Fruit fly (Drosophila melanogaster) whole organism, embryonic: ENCODE measurements around the gene RhoGAP18B.

ENCODE experiments used
- Atf-2 ChIP-seq: fragments of 200-800 bp; sonication (Bioruptor generic); optimal IDR thresholded peaks from 2 replicates; lab custom pipeline; 2016; ENCODE audit warnings: missing biosample characterization, missing genetic modification characterization
- Awh ChIP-seq: fragments of 200-800 bp; sonication (Bioruptor generic); IDR thresholded peaks from 2 replicates; pipeline ENCODE4, ENCODE4 v1.3.6; 2022; ENCODE audit warnings: missing biosample characterization, missing genetic modification characterization
- B-H1 ChIP-seq: fragments of 200-800 bp; sonication (Bioruptor generic); IDR thresholded peaks from 3 replicates; pipeline ENCODE4 v1.3.6; 2022; ENCODE audit warnings: missing biosample characterization, missing genetic modification characterization
- C15 ChIP-seq: fragments of 200-800 bp; sonication (Bioruptor generic); IDR thresholded peaks from 3 replicates; pipeline ENCODE4 v1.3.6; 2022; ENCODE audit warnings: missing biosample characterization, missing genetic modification characterization
- CG11723 ChIP-seq: fragments of 200-800 bp; sonication (Bioruptor generic); optimal IDR thresholded peaks from 2 replicates; lab custom pipeline; 2017; ENCODE audit warnings: missing biosample characterization, mild to moderate bottlenecking, missing genetic modification characterization
- CG12219 ChIP-seq: fragments of 200-800 bp; sonication (Bioruptor generic); optimal IDR thresholded peaks from 3 replicates; lab custom pipeline; 2018; ENCODE audit warnings: missing biosample characterization, mild to moderate bottlenecking, missing genetic modification characterization
- CG12769 ChIP-seq: fragments of 200-800 bp; sonication (Bioruptor generic); optimal IDR thresholded peaks from 2 replicates; lab custom pipeline; 2019; ENCODE audit warnings: missing biosample characterization, mild to moderate bottlenecking, missing genetic modification characterization, moderate library complexity
- CG13123 ChIP-seq: fragments of 200-800 bp; sonication (Bioruptor generic); optimal IDR thresholded peaks from 2 replicates; lab custom pipeline; 2016; ENCODE audit warnings: missing biosample characterization, missing genetic modification characterization
- CG15011 ChIP-seq: fragments of 200-800 bp; sonication (Bioruptor generic); optimal IDR thresholded peaks from 3 replicates; lab custom pipeline; 2018; ENCODE audit warnings: missing biosample characterization, mild to moderate bottlenecking, missing genetic modification characterization
- CG15601 ChIP-seq: fragments of 200-800 bp; sonication (Bioruptor generic); optimal IDR thresholded peaks from 3 replicates; lab custom pipeline; 2019; ENCODE audit warnings: missing biosample characterization, mild to moderate bottlenecking, missing genetic modification characterization, moderate library complexity
- CG15696 ChIP-seq: fragments of 200-800 bp; sonication (Bioruptor generic); optimal IDR thresholded peaks from 2 replicates; lab custom pipeline; 2019; ENCODE audit warnings: missing biosample characterization, mild to moderate bottlenecking, missing genetic modification characterization, moderate library complexity
- CG16815 ChIP-seq: fragments of 200-800 bp; sonication (Bioruptor generic); optimal IDR thresholded peaks from 3 replicates; lab custom pipeline; 2017; ENCODE audit warnings: missing biosample characterization, mild to moderate bottlenecking, missing genetic modification characterization
- CG17328 ChIP-seq: fragments of 200-800 bp; sonication (Bioruptor generic); IDR thresholded peaks from 2 replicates; pipeline ENCODE4 v1.3.6; 2022; ENCODE audit warnings: missing biosample characterization, missing genetic modification characterization
- CG18764 ChIP-seq: fragments of 200-800 bp; sonication (Bioruptor generic); optimal IDR thresholded peaks from 3 replicates; lab custom pipeline; 2016; ENCODE audit warnings: missing biosample characterization, missing genetic modification characterization
- CG3065 ChIP-seq: fragments of 200-800 bp; sonication (Bioruptor generic); optimal IDR thresholded peaks from 2 replicates; lab custom pipeline; 2016; ENCODE audit warnings: missing biosample characterization, missing genetic modification characterization
- CG32772 ChIP-seq: fragments of 200-800 bp; sonication (Bioruptor generic); IDR thresholded peaks from 2 replicates; pipeline ENCODE4 v1.3.6; 2022; ENCODE audit warnings: missing biosample characterization, missing genetic modification characterization
- CG3281 ChIP-seq: fragments of 200-800 bp; sonication (Bioruptor generic); optimal IDR thresholded peaks from 3 replicates; lab custom pipeline; 2017; ENCODE audit warnings: missing biosample characterization, mild to moderate bottlenecking, missing genetic modification characterization
- CG34422 ChIP-seq: fragments of 200-800 bp; sonication (Bioruptor generic); IDR thresholded peaks from 3 replicates; pipeline ENCODE4 v1.3.6; 2022; ENCODE audit warnings: missing biosample characterization, missing genetic modification characterization
- CG4282 ChIP-seq: fragments of 200-800 bp; sonication (Bioruptor generic); optimal IDR thresholded peaks from 2 replicates; lab custom pipeline; 2016; ENCODE audit warnings: missing biosample characterization, missing genetic modification characterization
- CG4617 ChIP-seq: fragments of 200-800 bp; sonication (Bioruptor generic); optimal IDR thresholded peaks from 3 replicates; lab custom pipeline; 2016; ENCODE audit warnings: missing biosample characterization, missing genetic modification characterization, borderline replicate concordance
- CG7556 ChIP-seq: fragments of 200-800 bp; sonication (Bioruptor generic); optimal IDR thresholded peaks from 2 replicates; lab custom pipeline; 2017; ENCODE audit warnings: missing biosample characterization, mild to moderate bottlenecking, missing genetic modification characterization
- CG7745 ChIP-seq: fragments of 200-800 bp; sonication (Bioruptor generic); optimal IDR thresholded peaks from 2 replicates; lab custom pipeline; 2018; ENCODE audit warnings: missing biosample characterization, mild to moderate bottlenecking, missing genetic modification characterization, moderate library complexity
- Dbx ChIP-seq: fragments of 200-800 bp; sonication (Bioruptor generic); IDR thresholded peaks from 3 replicates; pipeline ENCODE4 v1.3.6; 2022; ENCODE audit warnings: missing biosample characterization, missing genetic modification characterization
- Dp ChIP-seq: fragments of 200-800 bp; sonication (Bioruptor generic); optimal IDR thresholded peaks from 2 replicates; lab custom pipeline; 2018; ENCODE audit warnings: missing biosample characterization, mild to moderate bottlenecking, missing genetic modification characterization, moderate library complexity
- Elba2 ChIP-seq: fragments of 200-800 bp; sonication (Bioruptor generic); optimal IDR thresholded peaks from 3 replicates; lab custom pipeline; 2016; ENCODE audit warnings: missing biosample characterization, missing genetic modification characterization
- HLH4C ChIP-seq: fragments of 200-800 bp; sonication (Bioruptor generic); IDR thresholded peaks from 3 replicates; pipeline ENCODE4 v1.3.6; 2022; ENCODE audit warnings: missing biosample characterization, missing genetic modification characterization; ENCODE audit not compliant: partially characterized antibody
- Hand ChIP-seq: fragments of 200-800 bp; sonication (Bioruptor generic); optimal IDR thresholded peaks from 2 replicates; lab custom pipeline; 2017; ENCODE audit warnings: mild to moderate bottlenecking, missing biosample characterization, missing genetic modification reagents, missing genetic modification characterization
- Med ChIP-seq: fragments of 200-800 bp; sonication (Bioruptor generic); peaks from one replicate; lab custom pipeline; 2016; ENCODE audit warnings: missing biosample characterization, missing genetic modification characterization, mild to moderate bottlenecking, inconsistent platforms, moderate library complexity
- Neu2 ChIP-seq: fragments of 200-800 bp; sonication (Bioruptor generic); optimal IDR thresholded peaks from 3 replicates; lab custom pipeline; 2016; ENCODE audit warnings: missing biosample characterization, missing genetic modification characterization, borderline replicate concordance
- Ptx1 ChIP-seq: fragments of 200-800 bp; sonication (Bioruptor generic); IDR thresholded peaks from 2 replicates; pipeline ENCODE4 v1.3.6; 2022; ENCODE audit warnings: missing biosample characterization, missing genetic modification characterization
- Spps ChIP-seq: fragments of 200-800 bp; sonication (Bioruptor generic); optimal IDR thresholded peaks from 2 replicates; lab custom pipeline; 2018; ENCODE audit warnings: missing biosample characterization, mild to moderate bottlenecking, missing genetic modification characterization
- Taf1 ChIP-seq: fragments of 200-800 bp; sonication (Bioruptor generic); IDR thresholded peaks from 2 replicates; pipeline ENCODE4 v1.3.6; 2022; ENCODE audit warnings: missing biosample characterization, missing genetic modification characterization
- ap ChIP-seq: fragments of 200-800 bp; sonication (Bioruptor generic); IDR thresholded peaks from 2 replicates; pipeline ENCODE4 v1.3.6; 2022; ENCODE audit warnings: missing biosample characterization, missing genetic modification characterization
- az2 ChIP-seq: fragments of 200-800 bp; sonication (Bioruptor generic); optimal IDR thresholded peaks from 3 replicates; lab custom pipeline; 2016; ENCODE audit warnings: missing biosample characterization, missing genetic modification characterization
- bcd ChIP-seq: fragments of 200-800 bp; sonication (Bioruptor generic); optimal IDR thresholded peaks from 2 replicates; lab custom pipeline; 2017; ENCODE audit warnings: missing biosample characterization, mild to moderate bottlenecking, missing genetic modification characterization
- chinmo ChIP-seq: fragments of 200-800 bp; sonication (Bioruptor generic); IDR thresholded peaks from 4 replicates; pipeline ENCODE4 v1.3.6; 2022; ENCODE audit warnings: missing biosample characterization, missing genetic modification characterization; ENCODE audit not compliant: partially characterized antibody
- danr ChIP-seq: fragments of 200-800 bp; sonication (Bioruptor generic); IDR thresholded peaks from 2 replicates; pipeline ENCODE4 v1.3.6; 2022; ENCODE audit warnings: missing biosample characterization, missing genetic modification characterization
- gcm ChIP-seq: fragments of 200-800 bp; sonication (Bioruptor generic); optimal IDR thresholded peaks from 2 replicates; lab custom pipeline; 2019; ENCODE audit warnings: missing biosample characterization, mild to moderate bottlenecking, missing genetic modification characterization, moderate library complexity
- insv ChIP-seq, 2 experiments: fragments of 200-800 bp; sonication (Bioruptor generic); optimal IDR thresholded peaks; 3 replicates each; lab custom pipeline; 2016 to 2018; ENCODE audit warnings: missing biosample characterization in 2 of 2, missing genetic modification characterization in 2 of 2
- lmd ChIP-seq: fragments of 200-800 bp; sonication (Bioruptor generic); IDR thresholded peaks from 2 replicates; pipeline ENCODE4 v1.3.6; 2022; ENCODE audit warnings: missing biosample characterization, missing genetic modification characterization
- lola ChIP-seq, 3 experiments: fragments of >200 bp in 2 of 3; fragments of 200-800 bp in 1 of 3; sonication (Bioruptor generic) in 1 of 3; optimal IDR thresholded peaks; 2 replicates each; lab custom pipeline; 2017 to 2019; ENCODE audit warnings: missing biosample characterization in 3 of 3, missing genetic modification characterization in 3 of 3, mild to moderate bottlenecking in 1 of 3, moderate library complexity in 1 of 3
- mld ChIP-seq: fragments of 200-800 bp; sonication (Bioruptor generic); IDR thresholded peaks from 3 replicates; pipeline ENCODE4 v1.3.6; 2022; ENCODE audit warnings: missing biosample characterization, missing genetic modification characterization; ENCODE audit not compliant: partially characterized antibody
- sens ChIP-seq: fragments of 200-800 bp; sonication (Bioruptor generic); peaks from one replicate; lab custom pipeline; 2016; ENCODE audit warnings: missing biosample characterization, missing genetic modification characterization
- sim ChIP-seq: fragments of 200-800 bp; sonication (Bioruptor generic); IDR thresholded peaks from 2 replicates; pipeline ENCODE4 v1.3.6; 2022; ENCODE audit warnings: missing biosample characterization, missing genetic modification characterization
- so ChIP-seq: fragments of 200-800 bp; sonication (Bioruptor generic); IDR thresholded peaks from 3 replicates; pipeline ENCODE4 v1.3.6; 2022; ENCODE audit warnings: missing biosample characterization, missing genetic modification characterization
- stwl ChIP-seq: fragments of 200-800 bp; sonication (Bioruptor generic); optimal IDR thresholded peaks from 3 replicates; lab custom pipeline; 2018; ENCODE audit warnings: missing biosample characterization, mild to moderate bottlenecking, missing genetic modification characterization, moderate library complexity
- sug ChIP-seq: fragments of 200-800 bp; optimal IDR thresholded peaks from 2 replicates; lab custom pipeline; 2019; ENCODE audit warnings: missing biosample characterization, mild to moderate bottlenecking, missing genetic modification characterization, moderate library complexity
- trh ChIP-seq: fragments of 200-800 bp; sonication (Bioruptor generic); optimal IDR thresholded peaks from 2 replicates; lab custom pipeline; 2016; ENCODE audit warnings: missing biosample characterization, missing genetic modification characterization
- zen ChIP-seq: fragments of 200-800 bp; sonication (Bioruptor generic); optimal IDR thresholded peaks from 3 replicates; lab custom pipeline; 2018; ENCODE audit warnings: missing biosample characterization, mild to moderate bottlenecking, missing genetic modification characterization, moderate library complexity

The RhoGAP18B gene

DNA sequence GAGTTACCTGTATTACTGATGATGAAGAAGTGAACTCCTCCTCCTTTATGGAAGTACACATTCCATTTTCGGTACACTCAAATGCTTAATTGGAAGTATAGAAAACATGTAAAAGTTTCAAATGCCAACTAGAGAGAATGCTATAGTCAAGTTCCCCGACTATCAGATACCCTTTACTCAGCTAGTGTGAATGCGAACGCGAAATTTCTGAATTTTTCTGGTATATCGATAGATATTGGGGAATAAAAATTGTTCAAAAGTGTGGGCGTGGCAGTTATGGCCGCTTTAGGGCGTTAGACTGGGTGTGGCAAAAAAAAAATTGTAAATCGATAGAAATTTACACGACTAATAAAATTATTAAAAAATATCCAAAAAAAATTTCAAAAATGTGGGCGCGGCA lies 24.7 kb upstream of the RhoGAP18B start (continued):
- TF ChIP-seq Neu2 (GFP tag; lab: Kevin White, UChicago) (no peak), Ptx1 (GFP tag; lab: Robert Waterston, UW) (no peak), trh (GFP tag; lab: Kevin White, UChicago) (no peak), gcm (no peak), CG34422 (no peak), bcd (GFP tag; lab: Kevin White, UChicago) (no peak), HLH4C (0 out of 3 replicates have a peak, but pooled peaks have one; percentile 41), Taf1 (no peak), sim (GFP tag; lab: Robert Waterston, UW) (no peak), Dbx (GFP tag; lab: Robert Waterston, UW) (no peak)
- TF ChIP-seq, all 482 proteins: peak for 6

DNA sequence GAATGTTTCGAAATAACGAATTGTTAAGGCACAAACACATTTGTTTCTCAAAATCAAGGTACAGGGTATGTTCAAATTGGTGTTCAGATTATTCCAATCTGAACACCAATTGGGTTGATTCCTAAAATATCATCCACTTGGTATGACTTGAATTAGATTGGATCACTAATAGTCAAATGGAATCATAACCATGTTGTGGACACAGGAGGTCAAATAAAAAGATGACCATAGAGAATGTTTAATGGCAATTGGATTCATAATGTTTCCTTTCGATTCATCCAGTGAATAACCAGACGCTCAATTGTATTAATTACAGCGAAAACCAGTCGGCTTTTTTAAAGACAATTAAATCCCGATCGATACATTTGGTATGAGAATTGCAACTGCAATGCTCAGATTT lies 24.2 kb upstream of the RhoGAP18B start:
- TF ChIP-seq insv (GFP tag; optimal IDR thresholded peaks at IDR 0.05; lab: Kevin White, UChicago) = peak in 1 of 2 experiments; percentile 68
- no peak for TF ChIP-seq Spps (tag; lab: Kevin White, UChicago)
- TF ChIP-seq Elba2 = peak; percentile 82

DNA sequence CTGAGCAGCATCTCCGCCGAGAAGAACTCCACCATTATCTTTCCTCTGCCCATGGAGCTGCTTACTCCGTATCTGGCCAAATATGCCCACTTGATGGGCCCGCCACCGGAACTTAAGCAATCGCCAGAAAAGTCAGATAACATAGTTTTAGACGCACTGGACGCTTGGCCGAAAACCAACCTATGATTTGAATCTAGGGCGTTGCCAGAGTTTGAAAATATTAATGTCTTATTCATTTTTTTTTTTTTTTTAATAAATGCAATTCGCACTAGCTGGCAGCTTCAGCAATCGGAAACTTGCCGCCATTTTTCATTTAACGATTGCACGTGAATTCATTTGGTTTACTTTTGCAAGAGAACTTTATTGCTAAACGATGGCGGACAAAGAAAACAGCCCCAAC lies 23.0 kb upstream of the RhoGAP18B start, which contains the start of gene HP1D3csd:
Gene HP1D3csd, plus strand, starts transcription at position 312 of the 400 bp plus-strand sequence.
- TF ChIP-seq Atf-2 (no peak), CG16815 (GFP tag; lab: Kevin White, UChicago) (no peak), CG7745 (tag; lab: Kevin White, UChicago) (no peak), lmd (GFP tag; lab: Robert Waterston, UW) (no peak), C15 (GFP tag; lab: Robert Waterston, UW) (no peak), stwl (tag; lab: Kevin White, UChicago) (peak; percentile 29), B-H1 (GFP tag; lab: Robert Waterston, UW) (no peak), sug (no peak), CG11723 (GFP tag; lab: Kevin White, UChicago) (no peak), CG18764 (no peak), CG13123 (GFP tag; lab: Kevin White, UChicago) (no peak), CG3065 (no peak), CG15601 (no peak), zen (peak; percentile 5), CG15011 (GFP tag; lab: Kevin White, UChicago) (no peak), CG4282 (GFP tag; lab: Kevin White, UChicago) (no peak), Med (GFP tag; lab: Kevin White, UChicago) (peak; percentile 52), so (GFP tag; lab: Robert Waterston, UW) (no peak), chinmo (0 out of 4 replicates have a peak, but pooled peaks have one; percentile 47), danr (no peak), sens (GFP tag; lab: Kevin White, UChicago) (peak; percentile 61), CG12769 (tag; lab: Kevin White, UChicago) (no peak), CG7556 (GFP tag; lab: Kevin White, UChicago) (no peak), mld (0 out of 3 replicates have a peak, but pooled peaks have one; percentile 27), lola (GFP tag; optimal IDR thresholded peaks at IDR 0.05; lab: Kevin White, UChicago) (no peak), az2 (GFP tag; lab: Kevin White, UChicago) (no peak), ap (GFP tag; lab: Robert Waterston, UW) (no peak), CG17328 (GFP tag; lab: Robert Waterston, UW) (no peak), CG12219 (no peak), Dp (GFP tag; lab: Kevin White, UChicago) (peak; percentile 13), CG3281 (GFP tag; lab: Kevin White, UChicago) (no peak), CG15696 (tag; lab: Kevin White, UChicago) (no peak), CG4617 (GFP tag; lab: Kevin White, UChicago) (no peak), CG32772 (GFP tag; lab: Robert Waterston, UW) (peak; percentile 73), Hand (GFP tag; lab: Kevin White, UChicago) (no peak), Awh (GFP tag; lab: Robert Waterston, UW) (no peak)
